Worm (Caenorhabditis elegans) whole organism, early embryonic: Measurements from ENCODE around the gene polh-1.

Experiments
- B0310.2 ChIP-seq: sonication (generic microtip); optimal IDR thresholded peaks from 2 replicates; lab custom pipeline; 2016; ENCODE audit warnings: mild to moderate bottlenecking, missing genetic modification characterization, missing compliant biosample characterization
- F13C5.2 ChIP-seq: sonication (generic microtip); optimal IDR thresholded peaks from 2 replicates; lab custom pipeline; 2017; ENCODE audit warnings: mild to moderate bottlenecking, missing genetic modification characterization, inconsistent platforms, missing compliant biosample characterization
- ama-1 ChIP-seq: fragments of 150-350 bp; optimal IDR thresholded peaks from 2 replicates; lab custom pipeline; 2014
- flt-1 ChIP-seq: fragments of 200-800 bp; sonication (Bioruptor generic); IDR thresholded peaks from 2 replicates; pipeline ENCODE4 v1.3.6; 2022; ENCODE audit warnings: missing genetic modification characterization, missing compliant biosample characterization
- hmbx-1 ChIP-seq: sonication (generic microtip); optimal IDR thresholded peaks from 2 replicates; lab custom pipeline; 2016; ENCODE audit warnings: mild to moderate bottlenecking, missing genetic modification characterization, missing compliant biosample characterization
- hnd-1 ChIP-seq: sonication (generic microtip); optimal IDR thresholded peaks from 2 replicates; lab custom pipeline; 2016; ENCODE audit warnings: missing genetic modification characterization, missing compliant biosample characterization
- pes-1 ChIP-seq: fragments of 200-800 bp; sonication (Bioruptor generic); IDR thresholded peaks from 2 replicates; pipeline ENCODE4 v1.3.6; 2022; ENCODE audit warnings: missing genetic modification reagents, missing genetic modification characterization, missing compliant biosample characterization
- scrt-1 ChIP-seq: fragments of 200-800 bp; sonication (Bioruptor generic); IDR thresholded peaks from 2 replicates; pipeline ENCODE4 v1.3.6; 2022; ENCODE audit warnings: missing genetic modification characterization, missing compliant biosample characterization
- sea-1 ChIP-seq: fragments of 200-800 bp; sonication (Bioruptor generic); conservative IDR thresholded peaks from 2 replicates; pipeline ENCODE4 v1.3.6; 2022; ENCODE audit warnings: missing genetic modification characterization, missing compliant biosample characterization
- tra-4 ChIP-seq: sonication (generic microtip); optimal IDR thresholded peaks from 2 replicates; lab custom pipeline; 2017; ENCODE audit warnings: missing genetic modification characterization, missing compliant biosample characterization

- TF ChIP-seq scrt-1 (GFP tag; lab: Robert Waterston, UW) (no peak), pes-1 (no peak), sea-1 (GFP tag; lab: Robert Waterston, UW) (no peak), tra-4 (tag; lab: Kevin White, UChicago) (no peak), hmbx-1 (tag; lab: Kevin White, UChicago) (no peak), ama-1 (lab: Kevin White, UChicago) (no peak), B0310.2 (tag; lab: Kevin White, UChicago) (no peak), F13C5.2 (no peak), flt-1 (GFP tag; lab: Robert Waterston, UW) (no peak), hnd-1 (tag; lab: Kevin White, UChicago) (no peak)
These were observed 47.5 kb upstream of the polh-1 start, which contains the start of gene lgc-42 for ce11 chrIII:1997569-1997968.
